Fruit fly (Drosophila melanogaster) whole organism, embryonic: Measurements from ENCODE around the gene kirre.

Experiments used
- Atf3 ChIP-seq: fragments of 200-800 bp; sonication (Bioruptor generic); optimal IDR thresholded peaks from 3 replicates; lab custom pipeline; 2016; ENCODE audit warnings: missing biosample characterization, missing genetic modification characterization
- Atf6 ChIP-seq: fragments of 200-800 bp; sonication (Bioruptor generic); IDR thresholded peaks from 2 replicates; pipeline ENCODE4 v1.3.6; 2022; ENCODE audit warnings: missing biosample characterization, missing genetic modification characterization
- Blimp-1 ChIP-seq: fragments of 200-800 bp; sonication (Bioruptor generic); optimal IDR thresholded peaks from 3 replicates; lab custom pipeline; 2018; ENCODE audit warnings: missing biosample characterization, missing genetic modification characterization, mild to moderate bottlenecking, moderate library complexity, missing genetic modification reagents
- CG10321 ChIP-seq: fragments of 200-800 bp; sonication (Bioruptor generic); IDR thresholded peaks from 2 replicates; pipeline ENCODE4 v1.3.6; 2022; ENCODE audit warnings: missing biosample characterization, missing genetic modification characterization
- CG10431 ChIP-seq: fragments of 200-800 bp; sonication (Bioruptor generic); optimal IDR thresholded peaks from 3 replicates; lab custom pipeline; 2018; ENCODE audit warnings: missing biosample characterization, mild to moderate bottlenecking, missing genetic modification characterization
- CG11093 ChIP-seq: fragments of 200-800 bp; sonication (Bioruptor generic); IDR thresholded peaks from 3 replicates; pipeline ENCODE4 v1.3.6; 2022; ENCODE audit warnings: missing biosample characterization, missing genetic modification characterization
- CG11504 ChIP-seq: fragments of 200-800 bp; sonication (Bioruptor generic); optimal IDR thresholded peaks from 3 replicates; lab custom pipeline; 2019; ENCODE audit warnings: missing biosample characterization, mild to moderate bottlenecking, missing genetic modification characterization, moderate library complexity
- CG12104 ChIP-seq: fragments of 200-800 bp; sonication (Bioruptor generic); optimal IDR thresholded peaks from 3 replicates; lab custom pipeline; 2016; ENCODE audit warnings: missing biosample characterization, missing genetic modification characterization
- CG12236 ChIP-seq: fragments of 200-800 bp; sonication (Bioruptor generic); optimal IDR thresholded peaks from 2 replicates; lab custom pipeline; 2016; ENCODE audit warnings: missing biosample characterization, missing genetic modification characterization
- CG1233 ChIP-seq: fragments of 200-800 bp; sonication (Bioruptor generic); optimal IDR thresholded peaks from 4 replicates; lab custom pipeline; 2018; ENCODE audit warnings: missing biosample characterization, mild to moderate bottlenecking, missing genetic modification characterization
- CG17385 ChIP-seq: fragments of 200-800 bp; sonication (Bioruptor generic); optimal IDR thresholded peaks from 3 replicates; lab custom pipeline; 2018; ENCODE audit warnings: missing biosample characterization, mild to moderate bottlenecking, missing genetic modification characterization
- CG17612 ChIP-seq: fragments of 200-800 bp; sonication (Bioruptor generic); IDR thresholded peaks from 2 replicates; pipeline ENCODE4 v1.3.6; 2022; ENCODE audit warnings: missing biosample characterization, missing genetic modification characterization
- CG31388 ChIP-seq: fragments of 200-800 bp; sonication (Bioruptor generic); optimal IDR thresholded peaks from 2 replicates; lab custom pipeline; 2016; ENCODE audit warnings: missing biosample characterization, missing genetic modification characterization
- CG4730 ChIP-seq: fragments of 200-800 bp; sonication (Bioruptor generic); IDR thresholded peaks from 2 replicates; pipeline ENCODE4 v1.3.6; 2022; ENCODE audit warnings: missing biosample characterization, missing genetic modification characterization
- CG6791 ChIP-seq: fragments of 200-800 bp; sonication (Bioruptor generic); IDR thresholded peaks from 3 replicates; pipeline ENCODE4 v1.3.6; 2022; ENCODE audit warnings: missing biosample characterization, missing genetic modification characterization; ENCODE audit not compliant: partially characterized antibody
- CG7556 ChIP-seq: fragments of 200-800 bp; sonication (Bioruptor generic); optimal IDR thresholded peaks from 2 replicates; lab custom pipeline; 2017; ENCODE audit warnings: missing biosample characterization, mild to moderate bottlenecking, missing genetic modification characterization
- CG7839 ChIP-seq: fragments of 200-800 bp; sonication (Bioruptor generic); optimal IDR thresholded peaks from 3 replicates; lab custom pipeline; 2018; ENCODE audit warnings: missing biosample characterization, mild to moderate bottlenecking, missing genetic modification characterization, moderate library complexity
- CG7963 ChIP-seq: fragments of 200-800 bp; sonication (Bioruptor generic); IDR thresholded peaks from 3 replicates; pipeline ENCODE4 v1.3.6; 2022; ENCODE audit warnings: missing biosample characterization, missing genetic modification characterization; ENCODE audit not compliant: partially characterized antibody
- CG9932 ChIP-seq: fragments of 200-800 bp; sonication (Bioruptor generic); IDR thresholded peaks from 2 replicates; pipeline ENCODE4 v1.3.6; 2022; ENCODE audit warnings: missing biosample characterization, missing genetic modification characterization
- Deaf1 ChIP-seq: fragments of 200-800 bp; optimal IDR thresholded peaks from 3 replicates; lab custom pipeline; 2019; ENCODE audit warnings: missing biosample characterization, mild to moderate bottlenecking, missing genetic modification characterization, moderate library complexity
- Dip2 ChIP-seq: fragments of 200-800 bp; sonication (Bioruptor generic); IDR thresholded peaks from 2 replicates; pipeline ENCODE4 v1.3.6; 2022; ENCODE audit warnings: missing biosample characterization, missing genetic modification characterization
- Dll ChIP-seq: fragments of 200-800 bp; sonication (Bioruptor generic); IDR thresholded peaks from 4 replicates; pipeline ENCODE4 v1.3.6; 2022; ENCODE audit warnings: missing biosample characterization, missing genetic modification characterization; ENCODE audit not compliant: partially characterized antibody
- Doc2 ChIP-seq: fragments of 200-800 bp; sonication (Bioruptor generic); IDR thresholded peaks from 2 replicates; pipeline ENCODE4 v1.3.6; 2022; ENCODE audit warnings: missing biosample characterization, missing genetic modification characterization
- ERR ChIP-seq: fragments of 200-800 bp; sonication (Bioruptor generic); optimal IDR thresholded peaks from 2 replicates; lab custom pipeline; 2016; ENCODE audit warnings: missing biosample characterization, missing genetic modification characterization
- Gug ChIP-seq: fragments of 200-800 bp; sonication (Bioruptor generic); IDR thresholded peaks from 4 replicates; pipeline ENCODE4 v1.3.6; 2022; ENCODE audit warnings: missing biosample characterization, missing genetic modification characterization
- Lim3 ChIP-seq: fragments of 200-800 bp; sonication (Bioruptor generic); IDR thresholded peaks from 2 replicates; pipeline ENCODE4 v1.3.6; 2022; ENCODE audit warnings: missing biosample characterization, missing genetic modification characterization
- MBD-R2 ChIP-seq: fragments of 200-800 bp; sonication (Bioruptor generic); IDR thresholded peaks from 2 replicates; pipeline ENCODE4 v1.3.6; 2022; ENCODE audit warnings: missing biosample characterization, missing genetic modification characterization
- Nf-YC ChIP-seq: fragments of 200-800 bp; optimal IDR thresholded peaks from 3 replicates; lab custom pipeline; 2019; ENCODE audit warnings: missing biosample characterization, mild to moderate bottlenecking, missing genetic modification characterization, moderate library complexity
- PHDP ChIP-seq: fragments of 200-800 bp; sonication (Bioruptor generic); optimal IDR thresholded peaks from 3 replicates; lab custom pipeline; 2018; ENCODE audit warnings: missing biosample characterization, mild to moderate bottlenecking, missing genetic modification characterization, moderate library complexity
- Scr ChIP-seq: fragments of 200-800 bp; sonication (Bioruptor generic); IDR thresholded peaks from 2 replicates; pipeline ENCODE4 v1.3.6; 2022; ENCODE audit warnings: missing biosample characterization, missing genetic modification characterization; ENCODE audit not compliant: partially characterized antibody
- Sin3A ChIP-seq: fragments of >200 bp; optimal IDR thresholded peaks from 2 replicates; lab custom pipeline; 2018
- Xrp1 ChIP-seq: fragments of 200-800 bp; sonication (Bioruptor generic); IDR thresholded peaks from 2 replicates; pipeline ENCODE4 v1.3.6; 2022; ENCODE audit warnings: missing biosample characterization, missing genetic modification characterization
- YL-1 ChIP-seq: fragments of 200-800 bp; sonication (Bioruptor generic); optimal IDR thresholded peaks from 3 replicates; lab custom pipeline; 2017; ENCODE audit warnings: missing biosample characterization, mild to moderate bottlenecking, missing genetic modification characterization
- bsh ChIP-seq, 2 experiments: fragments of 200-800 bp; sonication (Bioruptor generic); optimal IDR thresholded peaks; 2 replicates each; lab custom pipeline; 2017 to 2018; ENCODE audit warnings: mild to moderate bottlenecking in 2 of 2, missing biosample characterization in 2 of 2, missing genetic modification characterization in 2 of 2, moderate library complexity in 1 of 2
- chn ChIP-seq: fragments of 200-800 bp; sonication (Bioruptor generic); optimal IDR thresholded peaks from 2 replicates; lab custom pipeline; 2016; ENCODE audit warnings: missing biosample characterization, missing genetic modification characterization
- jigr1 ChIP-seq: fragments of 200-800 bp; sonication (Bioruptor generic); IDR thresholded peaks from 3 replicates; pipeline ENCODE4 v1.3.6; 2022; ENCODE audit warnings: missing biosample characterization, missing genetic modification characterization
- jing ChIP-seq: fragments of 200-800 bp; sonication (Bioruptor generic); optimal IDR thresholded peaks from 2 replicates; lab custom pipeline; 2018; ENCODE audit warnings: missing biosample characterization, mild to moderate bottlenecking, missing genetic modification characterization
- kni ChIP-seq: fragments of 200-800 bp; sonication (Bioruptor generic); optimal IDR thresholded peaks from 3 replicates; lab custom pipeline; 2017; ENCODE audit warnings: mild to moderate bottlenecking, missing biosample characterization, missing genetic modification reagents, missing genetic modification characterization
- lov ChIP-seq, 2 experiments: fragments of 200-800 bp in 1 of 2; fragments of >200 bp in 1 of 2; sonication (Bioruptor generic) in 1 of 2; IDR thresholded peaks in 1 of 2; optimal IDR thresholded peaks in 1 of 2; 2 replicates in 1 of 2; 3 replicates in 1 of 2; pipeline versions ENCODE4 v1.3.6 to Lab custom; 2017 to 2022; ENCODE audit warnings: missing biosample characterization in 1 of 2, missing genetic modification characterization in 1 of 2
- org-1 ChIP-seq: fragments of 200-800 bp; sonication (Bioruptor generic); optimal IDR thresholded peaks from 2 replicates; lab custom pipeline; 2017; ENCODE audit warnings: missing biosample characterization, missing genetic modification characterization
- so ChIP-seq: fragments of 200-800 bp; sonication (Bioruptor generic); IDR thresholded peaks from 3 replicates; pipeline ENCODE4 v1.3.6; 2022; ENCODE audit warnings: missing biosample characterization, missing genetic modification characterization
- ssp ChIP-seq: fragments of 200-800 bp; sonication (Bioruptor generic); IDR thresholded peaks from 2 replicates; pipeline ENCODE4 v1.3.6; 2022; ENCODE audit warnings: missing biosample characterization, missing genetic modification characterization
- stwl ChIP-seq: fragments of 200-800 bp; sonication (Bioruptor generic); optimal IDR thresholded peaks from 3 replicates; lab custom pipeline; 2018; ENCODE audit warnings: missing biosample characterization, mild to moderate bottlenecking, missing genetic modification characterization, moderate library complexity
- trem ChIP-seq: fragments of 200-800 bp; optimal IDR thresholded peaks from 3 replicates; lab custom pipeline; 2019; ENCODE audit warnings: missing biosample characterization, mild to moderate bottlenecking, missing genetic modification characterization, moderate library complexity
- tup ChIP-seq: fragments of 200-800 bp; sonication (Bioruptor generic); optimal IDR thresholded peaks from 2 replicates; lab custom pipeline; 2016; ENCODE audit warnings: missing biosample characterization, mild to moderate bottlenecking, missing genetic modification characterization, moderate library complexity
- twi ChIP-seq: fragments of 200-800 bp; optimal IDR thresholded peaks from 2 replicates; lab custom pipeline; 2019; ENCODE audit warnings: missing biosample characterization, mild to moderate bottlenecking, missing genetic modification characterization, moderate library complexity
- tx ChIP-seq: fragments of 200-800 bp; sonication (Bioruptor generic); optimal IDR thresholded peaks from 2 replicates; lab custom pipeline; 2016; ENCODE audit warnings: missing biosample characterization, missing genetic modification characterization
- zen2 ChIP-seq: fragments of 200-800 bp; sonication (Bioruptor generic); IDR thresholded peaks from 3 replicates; pipeline ENCODE4 v1.3.6; 2022; ENCODE audit warnings: missing biosample characterization, missing genetic modification characterization; ENCODE audit not compliant: partially characterized antibody
- zfh2 ChIP-seq: fragments of 200-800 bp; sonication (Bioruptor generic); optimal IDR thresholded peaks from 2 replicates; lab custom pipeline; 2016; ENCODE audit warnings: missing biosample characterization, missing genetic modification characterization

The kirre gene

dm6 chrX:3016462-3016861 lies 276.3 kb downstream of the kirre start (continued):
- TF ChIP-seq CG6791 (GFP tag; lab: Robert Waterston, UW) (no peak), CG11504 (tag; lab: Kevin White, UChicago) (peak; percentile 9), bsh (GFP tag; optimal IDR thresholded peaks at IDR 0.05; lab: Kevin White, UChicago) (peak; percentile 25 to 65), CG7839 (tag; lab: Kevin White, UChicago) (peak; percentile 9), zfh2 (GFP tag; lab: Kevin White, UChicago) (no peak), Gug (GFP tag; lab: Robert Waterston, UW) (no peak), lov (optimal IDR thresholded peaks at IDR 0.05; lab: Kevin White, UChicago) (no peak), lov (GFP tag; IDR thresholded peaks at IDR 0.05; lab: Robert Waterston, UW) (no peak)
- TF ChIP-seq, all 482 proteins: peak for 44

DNA sequence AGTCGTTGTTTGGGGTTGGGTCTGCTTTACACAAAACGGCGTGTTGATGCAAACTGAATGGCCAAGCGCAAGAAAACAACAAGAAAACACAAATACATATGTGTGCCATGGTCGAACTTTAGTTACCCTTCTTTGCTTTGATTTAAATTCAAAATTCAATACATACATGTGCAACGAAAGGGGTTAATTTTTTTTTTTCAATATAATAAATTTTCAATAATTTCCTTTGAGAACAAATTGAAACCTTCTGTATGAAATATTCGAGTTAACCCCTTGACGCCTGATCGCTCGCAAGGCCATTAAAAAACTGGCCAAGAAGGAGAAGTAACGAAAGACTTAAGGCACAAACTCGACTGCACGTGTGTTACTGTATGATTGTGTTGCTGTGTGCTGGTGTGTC lies 278.5 kb downstream of the kirre start:
- no peak for TF ChIP-seq CG17612 (GFP tag; lab: Robert Waterston, UW)
- no peak for TF ChIP-seq CG10321 (GFP tag; lab: Robert Waterston, UW)
- no peak for TF ChIP-seq CG10431
- no peak for TF ChIP-seq zen2 (GFP tag; lab: Robert Waterston, UW)
- no peak; the same call in 1 of the 2 replicates for TF ChIP-seq Atf6 (GFP tag; lab: Robert Waterston, UW)
- peak; percentile 63 for TF ChIP-seq PHDP (tag; lab: Kevin White, UChicago)
- TF ChIP-seq so, result 0 out of 3 replicates have a peak, but pooled peaks have one; percentile 55
- TF ChIP-seq ERR, result no peak
- peak; percentile 14 for TF ChIP-seq stwl
- TF ChIP-seq CG9932 (GFP tag; lab: Robert Waterston, UW), result no peak
- TF ChIP-seq Lim3 (GFP tag; lab: Robert Waterston, UW), result no peak
- no peak for TF ChIP-seq jing (GFP tag; lab: Kevin White, UChicago)
- TF ChIP-seq kni (GFP tag; lab: Kevin White, UChicago), result peak; percentile 44
- no peak for TF ChIP-seq CG31388
- peak; percentile 21 for TF ChIP-seq Atf3
- peak; percentile 19 for TF ChIP-seq org-1 (GFP tag; lab: Kevin White, UChicago)
- TF ChIP-seq tx (GFP tag; lab: Kevin White, UChicago), result no peak
- TF ChIP-seq CG6791 (GFP tag; lab: Robert Waterston, UW), result no peak
- no peak for TF ChIP-seq Deaf1 (tag; lab: Kevin White, UChicago)
- TF ChIP-seq MBD-R2 (GFP tag; lab: Robert Waterston, UW), result no peak
- TF ChIP-seq Nf-YC (tag; lab: Kevin White, UChicago), result no peak
- peak; percentile 8 for TF ChIP-seq twi (tag; lab: Kevin White, UChicago)
- TF ChIP-seq CG1233, result peak; percentile 63
- TF ChIP-seq Blimp-1, result peak; percentile 76
- TF ChIP-seq CG12104 (GFP tag; lab: Kevin White, UChicago), result peak; percentile 24
- peak; percentile 52 for TF ChIP-seq CG4730 (GFP tag; lab: Robert Waterston, UW)
- peak; percentile 75 for TF ChIP-seq Xrp1
- TF ChIP-seq trem (tag; lab: Kevin White, UChicago), result peak; percentile 22
- TF ChIP-seq CG11093 (GFP tag; lab: Robert Waterston, UW), result peak; percentile 58; the same call in 2 of the 3 replicates
- TF ChIP-seq YL-1 (GFP tag; lab: Kevin White, UChicago), result no peak
- no peak for TF ChIP-seq Doc2
- TF ChIP-seq Sin3A (lab: Kevin White, UChicago), result no peak
- no peak for TF ChIP-seq CG7963
- TF ChIP-seq Scr (GFP tag; lab: Robert Waterston, UW), result no peak
- no peak for TF ChIP-seq jigr1 (GFP tag; lab: Robert Waterston, UW)
- TF ChIP-seq Dll (GFP tag; lab: Robert Waterston, UW), result no peak
- TF ChIP-seq Dip2 (GFP tag; lab: Robert Waterston, UW), result no peak
- TF ChIP-seq CG17385 (GFP tag; lab: Kevin White, UChicago), result peak; percentile 44
- TF ChIP-seq ssp (GFP tag; lab: Robert Waterston, UW), result peak; percentile 32; the same call in 1 of the 2 replicates
- TF ChIP-seq chn (GFP tag; lab: Kevin White, UChicago), result peak; percentile 29
- TF ChIP-seq CG7556 (GFP tag; lab: Kevin White, UChicago), result peak; percentile 48
- TF ChIP-seq tup, result no peak
- no peak for TF ChIP-seq CG12236 (GFP tag; lab: Kevin White, UChicago)
